Worm (Caenorhabditis elegans): ENCODE measurements around the gene F56A11.4.

The F56A11.4 gene

ce11 chrIV:522566-522965, 25.5 kb upstream of the F56A11.4 start:
- TF ChIP-seq elt-3 (tag; optimal IDR thresholded peaks at IDR 0.05) (no peak), ZK546.5 (tag; optimal IDR thresholded peaks at IDR 0.05) (no peak), lin-13 (GFP tag; optimal IDR thresholded peaks at IDR 0.05) (no peak), aly-2 (tag; optimal IDR thresholded peaks at IDR 0.05) (no peak), unc-39 (tag; optimal IDR thresholded peaks at IDR 0.05) (no peak), sma-3 (GFP tag; optimal IDR thresholded peaks at IDR 0.05) (no peak), crh-2 (tag; optimal IDR thresholded peaks at IDR 0.05) (no peak), ztf-1 (GFP tag; conservative IDR thresholded peaks at IDR 0.05) (no peak), nhr-11 (tag; optimal IDR thresholded peaks at IDR 0.05) (no peak), ztf-11 (tag; optimal IDR thresholded peaks at IDR 0.05) (no peak), ztf-4 (tag; optimal IDR thresholded peaks at IDR 0.05) (no peak), snpc-4 (tag; optimal IDR thresholded peaks at IDR 0.05) (no peak), ama-1 (optimal IDR thresholded peaks at IDR 0.05) (no peak), mab-5 (tag; optimal IDR thresholded peaks at IDR 0.05) (no peak), nhr-12 (tag; optimal IDR thresholded peaks at IDR 0.05) (no peak), gmeb-1 (tag; optimal IDR thresholded peaks at IDR 0.05) (no peak), mbf-1 (tag; optimal IDR thresholded peaks at IDR 0.05) (no peak), egl-27 (tag; optimal IDR thresholded peaks at IDR 0.05) (no peak), unc-55 (GFP tag; optimal IDR thresholded peaks at IDR 0.05) (no peak), lin-39 (tag; optimal IDR thresholded peaks at IDR 0.05) (no peak)

DNA sequence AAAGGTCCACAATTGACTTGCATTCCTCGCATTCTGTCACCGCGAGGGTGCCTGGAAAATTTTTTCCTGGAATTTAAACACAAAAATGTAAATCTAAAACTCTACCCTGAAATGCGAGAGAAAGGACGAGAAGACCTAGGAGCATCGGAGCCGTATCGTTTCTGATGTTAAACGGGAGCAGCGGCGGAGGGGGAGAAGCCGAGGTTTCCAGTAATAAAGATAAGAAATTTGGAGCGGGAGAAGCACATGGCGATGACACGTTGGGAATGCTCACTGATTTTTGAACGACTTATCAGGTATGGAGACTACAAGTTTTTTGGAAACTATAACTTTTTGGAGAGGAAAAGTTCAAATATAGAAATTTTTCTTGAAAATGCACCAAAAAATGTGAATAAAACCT, 24.5 kb upstream of the F56A11.4 start, which contains the start of gene asm-3:
asm-3 (minus strand) TSS at position 215 of the 400 bp plus-strand sequence.
- TF ChIP-seq fos-1 (tag; optimal IDR thresholded peaks at IDR 0.05): peak; percentile 59
- TF ChIP-seq nhr-129 (tag; optimal IDR thresholded peaks at IDR 0.05): no peak
- TF ChIP-seq sma-9 (GFP tag; optimal IDR thresholded peaks at IDR 0.05): no peak
- TF ChIP-seq sma-9 (tag; optimal IDR thresholded peaks at IDR 0.05): no peak
- TF ChIP-seq sem-4 (tag; optimal IDR thresholded peaks at IDR 0.05): no peak

ce11 chrIV:524352-524751, 23.7 kb upstream of the F56A11.4 start, which contains the start of gene W03G1.2:
TSS of gene W03G1.2 (plus strand) at chrIV:524652.
- no peak for TF ChIP-seq sma-9 (GFP tag; optimal IDR thresholded peaks at IDR 0.05)
- TF ChIP-seq sma-9 (tag; optimal IDR thresholded peaks at IDR 0.05): no peak

ce11 chrIV:531835-532234, 16.3 kb upstream of the F56A11.4 start, which contains the start of gene glt-7:
TSS of gene glt-7 (plus strand) at chrIV:532135.
- TF ChIP-seq F13H6.1 (tag; optimal IDR thresholded peaks at IDR 0.05) (no peak), lin-39 (tag; optimal IDR thresholded peaks at IDR 0.05) (no peak), ceh-16 (tag; optimal IDR thresholded peaks at IDR 0.05) (no peak), elt-3 (tag; optimal IDR thresholded peaks at IDR 0.05) (no peak), unc-55 (GFP tag; optimal IDR thresholded peaks at IDR 0.05) (no peak), ztf-11 (tag; optimal IDR thresholded peaks at IDR 0.05) (no peak)

ce11 chrIV:545852-546251, 2.2 kb upstream of the F56A11.4 start:
- TF ChIP-seq sma-9 (GFP tag; optimal IDR thresholded peaks at IDR 0.05) (no peak), sma-9 (tag; optimal IDR thresholded peaks at IDR 0.05) (no peak), lin-13 (GFP tag; optimal IDR thresholded peaks at IDR 0.05) (no peak), ama-1 (optimal IDR thresholded peaks at IDR 0.05) (no peak), crh-2 (tag; optimal IDR thresholded peaks at IDR 0.05) (no peak), nhr-237 (tag; optimal IDR thresholded peaks at IDR 0.05) (no peak), gmeb-1 (tag; optimal IDR thresholded peaks at IDR 0.05) (no peak), F13H6.1 (tag; optimal IDR thresholded peaks at IDR 0.05) (no peak), sem-4 (tag; optimal IDR thresholded peaks at IDR 0.05) (no peak), skn-1 (tag; optimal IDR thresholded peaks at IDR 0.05) (no peak), nhr-25 (tag; optimal IDR thresholded peaks at IDR 0.05) (no peak), blmp-1 (tag; optimal IDR thresholded peaks at IDR 0.05; ENCODE audit: insufficient read depth) (no peak), ztf-1 (GFP tag; conservative IDR thresholded peaks at IDR 0.05) (no peak), nhr-10 (tag; optimal IDR thresholded peaks at IDR 0.05) (no peak), peb-1 (tag; optimal IDR thresholded peaks at IDR 0.05) (no peak)

DNA sequence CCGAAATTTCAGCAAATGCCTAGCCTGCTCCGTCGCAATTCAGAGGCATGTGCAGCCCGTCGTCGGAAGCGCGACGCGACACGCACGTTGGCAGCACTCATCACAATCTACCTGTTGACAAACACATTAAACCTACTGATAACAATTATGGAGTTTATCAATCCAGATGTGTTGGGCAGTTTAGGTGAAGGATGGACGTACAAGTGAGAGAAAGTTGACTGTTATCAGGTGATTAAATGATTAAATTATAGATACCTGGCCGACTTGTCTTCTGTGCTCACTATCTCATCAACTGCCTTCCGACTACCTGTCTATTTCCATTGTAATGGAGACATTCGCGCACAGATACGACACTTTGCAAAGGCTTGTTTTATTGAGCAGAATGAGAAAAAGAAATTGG, 3.8 kb downstream of the F56A11.4 start:
- TF ChIP-seq fos-1 (tag; optimal IDR thresholded peaks at IDR 0.05): peak; percentile 30
- TF ChIP-seq mab-5 (tag; optimal IDR thresholded peaks at IDR 0.05): no peak

All from whole organism, L2 larva.